Fruit fly (Drosophila melanogaster): ENCODE measurements around the gene CG43090.

Gene CG43090

dm6 chrX:6179428-6179827 lies 20.3 kb downstream of the CG43090 start:
- TF ChIP-seq noc (tag; optimal IDR thresholded peaks at IDR 0.05): no peak

- no peak for TF ChIP-seq noc (tag; optimal IDR thresholded peaks at IDR 0.05)
Observed at dm6 chrX:6166784-6167183, 32.9 kb downstream of the CG43090 start.

dm6 chrX:6151919-6152318 lies 47.8 kb downstream of the CG43090 start:
- TF ChIP-seq noc (tag; optimal IDR thresholded peaks at IDR 0.05): no peak

Data from whole organism, larva.